Worm (Caenorhabditis elegans) whole organism, young adult: ENCODE results near the gene lido-17.

Experiments used
- C06A6.2 ChIP-seq: fragments of 200-800 bp; sonication (Bioruptor generic); conservative IDR thresholded peaks from 2 replicates; pipeline ENCODE4 v1.3.6; 2022; ENCODE audit warnings: missing genetic modification characterization, missing compliant biosample characterization
- C17E4.6 ChIP-seq: fragments of 200-800 bp; sonication (Bioruptor generic); IDR thresholded peaks from 2 replicates; pipeline ENCODE4 v1.3.6; 2022; ENCODE audit warnings: missing genetic modification reagents, missing genetic modification characterization, missing compliant biosample characterization
- D2030.7 ChIP-seq: fragments of 200-800 bp; sonication (Bioruptor generic); IDR thresholded peaks from 2 replicates; pipeline ENCODE4 v1.3.6; 2022; ENCODE audit warnings: missing genetic modification reagents, missing genetic modification characterization, missing compliant biosample characterization
- F57C9.4 ChIP-seq: sonication (generic microtip); optimal IDR thresholded peaks from 2 replicates; lab custom pipeline; 2017; ENCODE audit warnings: mild to moderate bottlenecking, missing genetic modification characterization, missing compliant biosample characterization
- T26A5.8 ChIP-seq: sonication (generic microtip); optimal IDR thresholded peaks from 2 replicates; lab custom pipeline; 2016; ENCODE audit warnings: missing genetic modification characterization, missing compliant biosample characterization
- Y53F4B.3 ChIP-seq: fragments of 200-800 bp; sonication (Bioruptor generic); IDR thresholded peaks from 2 replicates; pipeline ENCODE4 v1.3.6; 2022; ENCODE audit warnings: missing genetic modification reagents, missing genetic modification characterization, missing compliant biosample characterization
- Y53G8AR.9 ChIP-seq: fragments of 200-800 bp; sonication (Bioruptor generic); conservative IDR thresholded peaks from 2 replicates; pipeline ENCODE4 v1.3.6; 2022; ENCODE audit warnings: missing genetic modification reagents, missing genetic modification characterization, missing compliant biosample characterization
- Y67H2A.10 ChIP-seq: fragments of 200-800 bp; sonication (Bioruptor generic); conservative IDR thresholded peaks from 2 replicates; pipeline ENCODE4 v1.3.6; 2022; ENCODE audit warnings: missing genetic modification reagents, missing genetic modification characterization, missing compliant biosample characterization
- Y79H2A.3 ChIP-seq: fragments of 200-800 bp; sonication (Bioruptor generic); conservative IDR thresholded peaks from 2 replicates; pipeline ENCODE4 v1.3.6; 2022; ENCODE audit warnings: missing genetic modification reagents, missing genetic modification characterization, missing compliant biosample characterization
- ZK185.1 ChIP-seq: sonication (generic microtip); optimal IDR thresholded peaks from 2 replicates; lab custom pipeline; 2016; ENCODE audit warnings: mild to moderate bottlenecking, missing genetic modification characterization, missing compliant biosample characterization; ENCODE audit not compliant: poor library complexity, severe bottlenecking
- akir-1 ChIP-seq: fragments of 200-800 bp; sonication (Bioruptor generic); optimal IDR thresholded peaks from 2 replicates; lab custom pipeline; 2018; ENCODE audit warnings: mild to moderate bottlenecking, missing genetic modification characterization, moderate library complexity, missing compliant biosample characterization
- aptf-3 ChIP-seq: fragments of 200-800 bp; sonication (Bioruptor generic); IDR thresholded peaks from 2 replicates; pipeline ENCODE4 v1.3.6; 2022; ENCODE audit warnings: missing genetic modification characterization, missing compliant biosample characterization
- attf-3 ChIP-seq: fragments of 200-800 bp; sonication (Bioruptor generic); conservative IDR thresholded peaks from 2 replicates; pipeline ENCODE4 v1.3.6; 2022; ENCODE audit warnings: missing genetic modification reagents, missing genetic modification characterization, missing compliant biosample characterization
- attf-5 ChIP-seq: fragments of 200-800 bp; sonication (Bioruptor generic); optimal IDR thresholded peaks from 2 replicates; lab custom pipeline; 2018; ENCODE audit warnings: mild to moderate bottlenecking, missing genetic modification characterization, missing compliant biosample characterization
- cebp-1 ChIP-seq, 2 experiments: fragments of 200-800 bp in 1 of 2; sonication (Bioruptor generic) in 1 of 2; sonication (generic microtip) in 1 of 2; IDR thresholded peaks in 1 of 2; optimal IDR thresholded peaks in 1 of 2; 2 replicates each; pipeline versions ENCODE4 v1.3.6 to Lab custom; 2017 to 2022; ENCODE audit warnings: missing compliant biosample characterization in 2 of 2, missing genetic modification characterization in 2 of 2, mild to moderate bottlenecking in 1 of 2, missing genetic modification reagents in 1 of 2, moderate library complexity in 1 of 2
- ceh-100 ChIP-seq: fragments of 200-800 bp; sonication (Bioruptor generic); IDR thresholded peaks from 2 replicates; pipeline ENCODE4 v1.3.6; 2022; ENCODE audit warnings: missing genetic modification reagents, missing genetic modification characterization, missing compliant biosample characterization
- ceh-27 ChIP-seq: fragments of 200-800 bp; sonication (Bioruptor generic); optimal IDR thresholded peaks from 2 replicates; lab custom pipeline; 2018; ENCODE audit warnings: mild to moderate bottlenecking, missing genetic modification characterization, moderate library complexity, missing compliant biosample characterization
- dox-1 ChIP-seq: fragments of 200-800 bp; sonication (Bioruptor generic); IDR thresholded peaks from 2 replicates; pipeline ENCODE4 v1.3.6; 2022; ENCODE audit warnings: missing genetic modification reagents, missing genetic modification characterization, missing compliant biosample characterization
- dpff-1 ChIP-seq: sonication (generic microtip); optimal IDR thresholded peaks from 2 replicates; lab custom pipeline; 2017; ENCODE audit warnings: mild to moderate bottlenecking, missing genetic modification characterization, missing compliant biosample characterization
- efl-1 ChIP-seq: fragments of 150-350 bp; optimal IDR thresholded peaks from 2 replicates; lab custom pipeline; 2014; ENCODE audit warnings: missing biosample characterization, missing genetic modification reagents, missing genetic modification characterization
- egl-18 ChIP-seq: fragments of 200-800 bp; sonication (Bioruptor generic); IDR thresholded peaks from 2 replicates; pipeline ENCODE4 v1.3.6; 2022; ENCODE audit warnings: missing genetic modification reagents, missing genetic modification characterization, missing compliant biosample characterization
- egrh-3 ChIP-seq: fragments of 200-800 bp; sonication (Bioruptor generic); IDR thresholded peaks from 2 replicates; pipeline ENCODE4 v1.3.6; 2022; ENCODE audit warnings: missing genetic modification reagents, missing genetic modification characterization, missing compliant biosample characterization
- ekl-4 ChIP-seq: fragments of 200-800 bp; sonication (Bioruptor generic); IDR thresholded peaks from 2 replicates; pipeline ENCODE4 v1.3.6; 2022; ENCODE audit warnings: missing genetic modification reagents, missing genetic modification characterization, missing compliant biosample characterization
- hmg-1.2 ChIP-seq: fragments of 200-800 bp; sonication (Bioruptor generic); IDR thresholded peaks from 2 replicates; pipeline ENCODE4 v1.3.6; 2022; ENCODE audit warnings: missing genetic modification reagents, missing genetic modification characterization, missing compliant biosample characterization
- hrde-1 ChIP-seq: sonication (generic microtip); optimal IDR thresholded peaks from 2 replicates; lab custom pipeline; 2016; ENCODE audit warnings: missing genetic modification characterization, mild to moderate bottlenecking, missing compliant biosample characterization, moderate library complexity, missing genotype, missing genetic modification reagents, borderline replicate concordance
- lin-26 ChIP-seq: fragments of 200-800 bp; sonication (Bioruptor generic); IDR thresholded peaks from 2 replicates; pipeline ENCODE4 v1.3.6; 2022; ENCODE audit warnings: missing genetic modification reagents, missing genetic modification characterization, missing compliant biosample characterization
- lin-40 ChIP-seq: sonication (generic microtip); optimal IDR thresholded peaks from 2 replicates; lab custom pipeline; 2016; ENCODE audit warnings: missing genetic modification characterization, mild to moderate bottlenecking, missing compliant biosample characterization, missing genotype, missing genetic modification reagents
- lir-1 ChIP-seq: fragments of 200-800 bp; sonication (Bioruptor generic); conservative IDR thresholded peaks from 2 replicates; pipeline ENCODE4 v1.3.6; 2022; ENCODE audit warnings: missing genetic modification reagents, missing genetic modification characterization, missing compliant biosample characterization
- madf-8 ChIP-seq: fragments of 200-800 bp; sonication (Bioruptor generic); conservative IDR thresholded peaks from 2 replicates; pipeline ENCODE4 v1.3.6; 2022; ENCODE audit warnings: missing genetic modification reagents, missing genetic modification characterization, missing compliant biosample characterization
- mxl-1 ChIP-seq: sonication (generic microtip); optimal IDR thresholded peaks from 2 replicates; lab custom pipeline; 2016; ENCODE audit warnings: missing genetic modification characterization, missing compliant biosample characterization
- nfyb-1 ChIP-seq: fragments of 200-800 bp; sonication (Bioruptor generic); IDR thresholded peaks from 2 replicates; pipeline ENCODE4 v1.3.6; 2022; ENCODE audit warnings: missing genetic modification reagents, missing genetic modification characterization, missing compliant biosample characterization
- nhr-179 ChIP-seq: sonication (generic microtip); optimal IDR thresholded peaks from 2 replicates; lab custom pipeline; 2016; ENCODE audit warnings: mild to moderate bottlenecking, missing genetic modification characterization, missing compliant biosample characterization
- nhr-90 ChIP-seq: sonication (generic microtip); optimal IDR thresholded peaks from 2 replicates; lab custom pipeline; 2016; ENCODE audit warnings: missing genotype, mild to moderate bottlenecking, missing genetic modification characterization, missing compliant biosample characterization
- pbrm-1 ChIP-seq: fragments of 200-800 bp; sonication (Bioruptor generic); IDR thresholded peaks from 2 replicates; pipeline ENCODE4 v1.3.6; 2022; ENCODE audit warnings: missing genetic modification reagents, missing genetic modification characterization, missing compliant biosample characterization
- rcor-1 ChIP-seq: fragments of 200-800 bp; sonication (Bioruptor generic); IDR thresholded peaks from 2 replicates; pipeline ENCODE4 v1.3.6; 2022; ENCODE audit warnings: missing genetic modification reagents, missing genetic modification characterization, missing compliant biosample characterization
- sdz-38 ChIP-seq: sonication (generic microtip); optimal IDR thresholded peaks from 2 replicates; lab custom pipeline; 2016; ENCODE audit warnings: missing genotype, missing genetic modification characterization, missing compliant biosample characterization
- snpc-1.3 ChIP-seq: sonication (generic microtip); optimal IDR thresholded peaks from 2 replicates; lab custom pipeline; 2017; ENCODE audit warnings: missing genetic modification characterization, mild to moderate bottlenecking, missing compliant biosample characterization, antibody characterized with exemption, moderate library complexity, missing genotype, missing genetic modification reagents; ENCODE audit not compliant: insufficient read depth
- snpc-4 ChIP-seq, 5 experiments: fragments of 150-350 bp in 1 of 5; sonication (generic microtip) in 4 of 5; optimal IDR thresholded peaks; 2 replicates each; lab custom pipeline; 2014 to 2018; ENCODE audit warnings: missing genetic modification characterization in 5 of 5, missing biosample characterization in 3 of 5, antibody characterized with exemption in 2 of 5, mild to moderate bottlenecking in 2 of 5, missing compliant biosample characterization in 2 of 5, missing genotype in 2 of 5, moderate library complexity in 2 of 5, missing genetic modification reagents in 1 of 5
- somi-1 ChIP-seq: fragments of 200-800 bp; sonication (Bioruptor generic); optimal IDR thresholded peaks from 2 replicates; lab custom pipeline; 2018; ENCODE audit warnings: mild to moderate bottlenecking, missing genetic modification characterization, missing compliant biosample characterization
- sptf-2 ChIP-seq: fragments of 200-800 bp; sonication (Bioruptor generic); optimal IDR thresholded peaks from 2 replicates; lab custom pipeline; 2018; ENCODE audit warnings: mild to moderate bottlenecking, missing genetic modification characterization, missing compliant biosample characterization
- tbp1 ChIP-seq: fragments of 200-800 bp; sonication (Bioruptor generic); optimal IDR thresholded peaks from 2 replicates; lab custom pipeline; 2018; ENCODE audit warnings: mild to moderate bottlenecking, missing genetic modification characterization, missing compliant biosample characterization
- unc-130 ChIP-seq: sonication (generic microtip); optimal IDR thresholded peaks from 2 replicates; lab custom pipeline; 2016; ENCODE audit warnings: missing genetic modification reagents, missing genetic modification characterization, missing compliant biosample characterization
- zfh-2 ChIP-seq: fragments of 200-800 bp; sonication (Bioruptor generic); conservative IDR thresholded peaks from 2 replicates; pipeline ENCODE4 v1.3.6; 2022; ENCODE audit warnings: missing genetic modification reagents, missing genetic modification characterization, missing compliant biosample characterization
- ztf-22 ChIP-seq: fragments of 200-800 bp; sonication (Bioruptor generic); optimal IDR thresholded peaks from 2 replicates; lab custom pipeline; 2018; ENCODE audit warnings: mild to moderate bottlenecking, missing genetic modification characterization, moderate library complexity, missing compliant biosample characterization
- ztf-28 ChIP-seq: fragments of 200-800 bp; sonication (Bioruptor generic); IDR thresholded peaks from 2 replicates; pipeline ENCODE4 v1.3.6; 2022; ENCODE audit warnings: missing genetic modification reagents, missing genetic modification characterization, missing compliant biosample characterization

The lido-17 gene

DNA sequence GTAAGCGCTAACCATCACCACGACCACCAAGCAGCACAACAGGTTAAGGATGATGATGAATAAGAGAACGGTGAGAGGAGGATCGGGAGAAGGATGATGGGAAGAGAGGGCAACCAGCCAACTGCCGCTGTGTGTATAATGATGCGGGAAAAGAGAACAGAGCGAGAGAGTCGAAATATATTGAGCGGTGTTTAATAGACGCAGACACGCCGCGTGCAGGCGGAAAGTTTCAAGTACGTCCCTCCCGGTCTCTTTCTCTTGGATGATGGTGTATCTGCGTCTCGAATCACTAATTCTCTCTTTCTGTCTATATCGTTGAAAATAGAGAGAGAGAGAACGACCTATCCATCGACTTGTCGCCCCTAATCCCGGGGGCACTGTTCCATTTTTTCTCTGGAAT lies 35.9 kb downstream of the lido-17 start:
- TF ChIP-seq attf-5 (GFP tag; lab: Kevin White, UChicago): peak; percentile 39
- TF ChIP-seq ekl-4 (GFP tag; lab: Robert Waterston, UW): 0 out of 2 replicates have a peak, but pooled peaks have one; percentile 23
- 0 out of 2 replicates have a peak, but pooled peaks have one; percentile 8 for TF ChIP-seq rcor-1 (GFP tag; lab: Robert Waterston, UW)
- TF ChIP-seq hrde-1: no peak
- TF ChIP-seq tbp1 (GFP tag; lab: Kevin White, UChicago): peak; percentile 9
- TF ChIP-seq zfh-2: peak; percentile 43; the same call in 1 of the 2 replicates
- TF ChIP-seq snpc-4 (GFP tag; optimal IDR thresholded peaks at IDR 0.05; lab: Kevin White, UChicago): no peak
- no peak for TF ChIP-seq snpc-4 (tag; optimal IDR thresholded peaks at IDR 0.05; lab: Kevin White, UChicago)
- TF ChIP-seq sdz-38: no peak
- no peak for TF ChIP-seq sptf-2 (GFP tag; lab: Kevin White, UChicago)
- no peak for TF ChIP-seq ztf-22 (GFP tag; lab: Kevin White, UChicago)
- no peak for TF ChIP-seq C17E4.6
- TF ChIP-seq ceh-100 (GFP tag; lab: Robert Waterston, UW): no peak
- TF ChIP-seq lir-1 (GFP tag; lab: Robert Waterston, UW): no peak
- peak; percentile 8 for TF ChIP-seq lin-40 (tag; lab: Kevin White, UChicago)
- no peak for TF ChIP-seq T26A5.8 (tag; lab: Kevin White, UChicago)
- TF ChIP-seq unc-130 (GFP tag; lab: Kevin White, UChicago): no peak
- no peak for TF ChIP-seq mxl-1 (tag; lab: Kevin White, UChicago)
- TF ChIP-seq somi-1 (GFP tag; lab: Kevin White, UChicago): no peak
- no peak for TF ChIP-seq efl-1 (GFP tag; lab: Kevin White, UChicago)
- TF ChIP-seq nfyb-1 (GFP tag; lab: Robert Waterston, UW): 0 out of 2 replicates have a peak, but pooled peaks have one; percentile 54
- no peak for TF ChIP-seq Y67H2A.10
- no peak for TF ChIP-seq egl-18 (GFP tag; lab: Robert Waterston, UW)
- TF ChIP-seq nhr-179: no peak
- TF ChIP-seq akir-1 (GFP tag; lab: Kevin White, UChicago): no peak
- no peak for TF ChIP-seq lin-26 (GFP tag; lab: Robert Waterston, UW)
- no peak for TF ChIP-seq Y79H2A.3 (GFP tag; lab: Robert Waterston, UW)
- TF ChIP-seq D2030.7 (GFP tag; lab: Robert Waterston, UW): no peak
- no peak for TF ChIP-seq F57C9.4 (tag; lab: Kevin White, UChicago)
- TF ChIP-seq ceh-27 (GFP tag; lab: Kevin White, UChicago): peak; percentile 10
- TF ChIP-seq cebp-1 (GFP tag; IDR thresholded peaks at IDR 0.05; lab: Robert Waterston, UW): no peak
- TF ChIP-seq cebp-1 (tag; optimal IDR thresholded peaks at IDR 0.05; lab: Kevin White, UChicago): peak; percentile 43
- no peak for TF ChIP-seq aptf-3 (GFP tag; lab: Robert Waterston, UW)
- no peak for TF ChIP-seq snpc-1.3 (tag; lab: Kevin White, UChicago)
- peak; percentile 46; the same call in 1 of the 2 replicates for TF ChIP-seq dox-1
- TF ChIP-seq hmg-1.2: peak; percentile 83
- TF ChIP-seq dpff-1 (tag; lab: Kevin White, UChicago): no peak
- TF ChIP-seq nhr-90 (tag; lab: Kevin White, UChicago): no peak
- no peak for TF ChIP-seq Y53F4B.3 (GFP tag; lab: Robert Waterston, UW)

DNA sequence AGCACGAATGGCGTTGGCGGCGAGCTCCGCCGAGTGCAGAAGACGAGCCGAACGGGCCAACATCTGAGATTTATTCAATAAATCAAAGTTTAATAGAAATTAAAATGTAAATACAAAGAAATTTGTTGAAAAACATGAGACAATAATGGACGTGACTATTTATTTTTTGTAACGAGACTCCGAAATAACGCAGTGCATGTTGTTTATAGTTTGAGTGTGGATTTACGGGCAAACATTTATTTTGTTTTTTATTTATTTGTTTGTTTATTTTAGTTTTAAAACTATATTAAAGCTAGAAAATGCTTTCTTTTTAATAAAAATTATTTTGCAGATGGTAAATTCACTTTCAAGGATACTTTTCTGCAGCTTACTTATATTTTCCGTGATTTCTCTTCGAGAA lies 40.0 kb downstream of the lido-17 start, which contains the start of the genes sdhb-1 and cup-15:
TSS of gene sdhb-1 (minus strand) at position 63 of the 400 bp plus-strand sequence.
TSS of gene cup-15 (plus strand) at position 332 of the 400 bp plus-strand sequence.
- TF ChIP-seq ZK185.1 (tag; lab: Kevin White, UChicago) (no peak), attf-3 (GFP tag; lab: Robert Waterston, UW) (peak; percentile 87), pbrm-1 (GFP tag; lab: Robert Waterston, UW) (no peak), Y53G8AR.9 (no peak), madf-8 (GFP tag; lab: Robert Waterston, UW) (no peak), C06A6.2 (GFP tag; lab: Robert Waterston, UW) (no peak), ztf-28 (no peak), aptf-3 (GFP tag; lab: Robert Waterston, UW) (no peak), egrh-3 (GFP tag; lab: Robert Waterston, UW) (no peak)
